ENCODE assay signal across 1 fruit fly cellular context in genomic region chr3L:3303087-3303526, dm6.
TF ChIP-seq lines count a peak whose summit lies in the region.

Gene CG14968, minus strand, starts transcription at chr3L:3303112.

TF ChIP-seq in whole organism, embryonic, 481 proteins besides CTCF, POLR2A, EP300 and RAD21 (continued from another document and continues in another):
- TF ChIP-seq HLH4C (GFP tag; IDR thresholded peaks at IDR 0.05; lab: Robert Waterston, UW; ENCODE audit: partially characterized antibody) (no peak), Atf3 (GFP tag; optimal IDR thresholded peaks at IDR 0.05; lab: Kevin White, UChicago) (peak; percentile 37), tin (GFP tag; optimal IDR thresholded peaks at IDR 0.05; lab: Kevin White, UChicago) (peak; percentile 89), NFAT (GFP tag; IDR thresholded peaks at IDR 0.05; lab: Robert Waterston, UW) (peak; percentile 96), Nf-YA (GFP tag; IDR thresholded peaks at IDR 0.05; lab: Robert Waterston, UW) (peak; percentile 92), Max (GFP tag; optimal IDR thresholded peaks at IDR 0.05; lab: Kevin White, UChicago) (peak; percentile 92), Lim3 (GFP tag; IDR thresholded peaks at IDR 0.05; lab: Robert Waterston, UW) (peak; percentile 83), NC2β (GFP tag; optimal IDR thresholded peaks at IDR 0.05; lab: Kevin White, UChicago) (no peak), tx (GFP tag; optimal IDR thresholded peaks at IDR 0.05; lab: Kevin White, UChicago) (peak; percentile 48), CG17186 (GFP tag; optimal IDR thresholded peaks at IDR 0.05; lab: Kevin White, UChicago) (no peak), CG1233 (GFP tag; optimal IDR thresholded peaks at IDR 0.05; lab: Kevin White, UChicago) (peak; percentile 92), CG13287 (GFP tag; IDR thresholded peaks at IDR 0.05; lab: Robert Waterston, UW; ENCODE audit: partially characterized antibody) (no peak), dati (GFP tag; IDR thresholded peaks at IDR 0.05; lab: Robert Waterston, UW) (peak; percentile 90), nerfin-2 (GFP tag; IDR thresholded peaks at IDR 0.05; lab: Robert Waterston, UW; ENCODE audit: partially characterized antibody) (no peak), CG11456 (GFP tag; IDR thresholded peaks at IDR 0.05; lab: Robert Waterston, UW) (peak; percentile 97), Dek (tag; optimal IDR thresholded peaks at IDR 0.05; lab: Kevin White, UChicago) (peak; percentile 93), CG8478 (optimal IDR thresholded peaks at IDR 0.05; lab: Kevin White, UChicago) (no peak), CG15011 (GFP tag; optimal IDR thresholded peaks at IDR 0.05; lab: Kevin White, UChicago) (peak; percentile 88), CG8388 (GFP tag; optimal IDR thresholded peaks at IDR 0.05; lab: Kevin White, UChicago) (peak; percentile 85), CG15269 (tag; optimal IDR thresholded peaks at IDR 0.05; lab: Kevin White, UChicago) (peak; percentile 97), CG32767 (GFP tag; IDR thresholded peaks at IDR 0.05; lab: Robert Waterston, UW) (peak; percentile 96), CG31365 (tag; optimal IDR thresholded peaks at IDR 0.05; lab: Kevin White, UChicago) (peak; percentile 73), CG11085 (GFP tag; IDR thresholded peaks at IDR 0.05; lab: Robert Waterston, UW) (peak; percentile 90), sens (GFP tag; lab: Kevin White, UChicago) (peak; percentile 97), Camta (GFP tag; optimal IDR thresholded peaks at IDR 0.05; lab: Kevin White, UChicago) (peak; percentile 85), chn (GFP tag; optimal IDR thresholded peaks at IDR 0.05; lab: Kevin White, UChicago) (peak; percentile 83), CG16813 (GFP tag; IDR thresholded peaks at IDR 0.05; lab: Robert Waterston, UW; ENCODE audit: partially characterized antibody) (no peak), CG14860 (GFP tag; IDR thresholded peaks at IDR 0.05; lab: Robert Waterston, UW; ENCODE audit: partially characterized antibody) (no peak), ci (GFP tag; IDR thresholded peaks at IDR 0.05; lab: Robert Waterston, UW) (peak; percentile 99), Dip3 (GFP tag; optimal IDR thresholded peaks at IDR 0.05; lab: Kevin White, UChicago) (peak; percentile 83), H2.0 (GFP tag; IDR thresholded peaks at IDR 0.05; lab: Robert Waterston, UW) (peak; percentile 96), bab2 (GFP tag; optimal IDR thresholded peaks at IDR 0.05; lab: Kevin White, UChicago) (peak; percentile 87), esg (GFP tag; conservative IDR thresholded peaks at IDR 0.05; lab: Robert Waterston, UW) (peak; percentile 95), CG2129 (GFP tag; IDR thresholded peaks at IDR 0.05; lab: Robert Waterston, UW; ENCODE audit: partially characterized antibody) (no peak), dimm (GFP tag; IDR thresholded peaks at IDR 0.05; lab: Robert Waterston, UW) (peak; percentile 87), bcd (GFP tag; optimal IDR thresholded peaks at IDR 0.05; lab: Kevin White, UChicago) (peak; percentile 95), danr (GFP tag; IDR thresholded peaks at IDR 0.05; lab: Robert Waterston, UW) (peak; percentile 81), CG18764 (GFP tag; optimal IDR thresholded peaks at IDR 0.05; lab: Kevin White, UChicago) (peak; percentile 87), Rx (GFP tag; IDR thresholded peaks at IDR 0.05; lab: Robert Waterston, UW) (peak; percentile 90), BtbVII (GFP tag; optimal IDR thresholded peaks at IDR 0.05; lab: Kevin White, UChicago) (peak; percentile 88), Ptx1 (GFP tag; IDR thresholded peaks at IDR 0.05; lab: Robert Waterston, UW) (peak; percentile 97), ac (GFP tag; optimal IDR thresholded peaks at IDR 0.05; lab: Kevin White, UChicago) (peak; percentile 8), CG10565 (GFP tag; optimal IDR thresholded peaks at IDR 0.05; lab: Kevin White, UChicago) (peak; percentile 62), gsb-n (tag; optimal IDR thresholded peaks at IDR 0.05; lab: Kevin White, UChicago) (peak; percentile 74), jumu (GFP tag; optimal IDR thresholded peaks at IDR 0.05; lab: Kevin White, UChicago) (peak; percentile 66), CG2712 (tag; optimal IDR thresholded peaks at IDR 0.05; lab: Kevin White, UChicago) (peak; percentile 87), YL-1 (GFP tag; optimal IDR thresholded peaks at IDR 0.05; lab: Kevin White, UChicago) (peak; percentile 41), CG2889 (GFP tag; IDR thresholded peaks at IDR 0.05; lab: Robert Waterston, UW) (peak; percentile 93), CG10366 (GFP tag; IDR thresholded peaks at IDR 0.05; lab: Robert Waterston, UW) (peak; percentile 97), CG6654 (GFP tag; optimal IDR thresholded peaks at IDR 0.05; lab: Kevin White, UChicago) (peak; percentile 74), stwl (tag; optimal IDR thresholded peaks at IDR 0.05; lab: Kevin White, UChicago) (no peak), PHDP (tag; optimal IDR thresholded peaks at IDR 0.05; lab: Kevin White, UChicago) (peak; percentile 97), kni (GFP tag; optimal IDR thresholded peaks at IDR 0.05; lab: Kevin White, UChicago) (peak; percentile 30), CG15696 (tag; optimal IDR thresholded peaks at IDR 0.05; lab: Kevin White, UChicago) (peak; percentile 71), Ravus (GFP tag; IDR thresholded peaks at IDR 0.05; lab: Robert Waterston, UW) (peak; percentile 86), schlank (tag; optimal IDR thresholded peaks at IDR 0.05; lab: Kevin White, UChicago) (peak; percentile 70), Drgx (GFP tag; IDR thresholded peaks at IDR 0.05; lab: Robert Waterston, UW) (peak; percentile 95), CG3838 (GFP tag; optimal IDR thresholded peaks at IDR 0.05; lab: Kevin White, UChicago) (peak; percentile 66), ken (GFP tag; IDR thresholded peaks at IDR 0.05; lab: Robert Waterston, UW) (peak; percentile 94), insv (GFP tag; optimal IDR thresholded peaks at IDR 0.05; lab: Kevin White, UChicago) (peak in 1 of 2 experiments; percentile 33), HHEX (GFP tag; optimal IDR thresholded peaks at IDR 0.05; lab: Kevin White, UChicago) (peak; percentile 94), tup (GFP tag; optimal IDR thresholded peaks at IDR 0.05; lab: Kevin White, UChicago) (peak; percentile 87), vvl (GFP tag; IDR thresholded peaks at IDR 0.05; lab: Robert Waterston, UW) (peak; percentile 99), hbn (GFP tag; IDR thresholded peaks at IDR 0.05; lab: Robert Waterston, UW; ENCODE audit: partially characterized antibody) (no peak), p53 (GFP tag; optimal IDR thresholded peaks at IDR 0.05; lab: Kevin White, UChicago) (no peak), corto (GFP tag; optimal IDR thresholded peaks at IDR 0.05; lab: Kevin White, UChicago) (peak; percentile 91), scrt (GFP tag; optimal IDR thresholded peaks at IDR 0.05; lab: Kevin White, UChicago) (peak; percentile 90), usp (GFP tag; optimal IDR thresholded peaks at IDR 0.05; lab: Kevin White, UChicago) (no peak), trem (tag; optimal IDR thresholded peaks at IDR 0.05; lab: Kevin White, UChicago) (peak; percentile 50), CG10267 (tag; optimal IDR thresholded peaks at IDR 0.05; lab: Kevin White, UChicago) (peak; percentile 84), Trl (optimal IDR thresholded peaks at IDR 0.05; lab: Kevin White, UChicago) (no peak), Trl (GFP tag; optimal IDR thresholded peaks at IDR 0.05; lab: Kevin White, UChicago) (peak; percentile 65), CG4854 (GFP tag; optimal IDR thresholded peaks at IDR 0.05; lab: Kevin White, UChicago) (peak; percentile 90), psq (GFP tag; optimal IDR thresholded peaks at IDR 0.05; lab: Kevin White, UChicago) (peak; percentile 76), ash1 (GFP tag; optimal IDR thresholded peaks at IDR 0.05; lab: Kevin White, UChicago) (peak; percentile 72), CG34422 (GFP tag; IDR thresholded peaks at IDR 0.05; lab: Robert Waterston, UW) (peak; percentile 97), CG5180 (GFP tag; optimal IDR thresholded peaks at IDR 0.05; lab: Kevin White, UChicago) (peak; percentile 80), shn (GFP tag; optimal IDR thresholded peaks at IDR 0.05; lab: Kevin White, UChicago) (peak; percentile 48), Blimp-1 (GFP tag; optimal IDR thresholded peaks at IDR 0.05; lab: Kevin White, UChicago) (peak; percentile 95), CG15479 (GFP tag; optimal IDR thresholded peaks at IDR 0.05; lab: Kevin White, UChicago) (no peak), CG12659 (GFP tag; optimal IDR thresholded peaks at IDR 0.05; lab: Kevin White, UChicago) (peak; percentile 95), CG31224 (GFP tag; IDR thresholded peaks at IDR 0.05; lab: Robert Waterston, UW) (peak; percentile 93), Atf-2 (GFP tag; optimal IDR thresholded peaks at IDR 0.05; lab: Kevin White, UChicago) (peak; percentile 57), pzg (GFP tag; optimal IDR thresholded peaks at IDR 0.05; lab: Kevin White, UChicago) (no peak), Kr (GFP tag; optimal IDR thresholded peaks at IDR 0.05; lab: Kevin White, UChicago) (no peak), CG32772 (GFP tag; IDR thresholded peaks at IDR 0.05; lab: Robert Waterston, UW) (peak; percentile 95), CG18599 (GFP tag; optimal IDR thresholded peaks at IDR 0.05; lab: Kevin White, UChicago) (peak; percentile 97), zfh1 (GFP tag; IDR thresholded peaks at IDR 0.05; lab: Robert Waterston, UW) (peak; percentile 98), lab (GFP tag; optimal IDR thresholded peaks at IDR 0.05; lab: Kevin White, UChicago) (peak; percentile 98), mirr (GFP tag; optimal IDR thresholded peaks at IDR 0.05; lab: Kevin White, UChicago) (peak; percentile 9), Hand (GFP tag; optimal IDR thresholded peaks at IDR 0.05; lab: Kevin White, UChicago) (peak; percentile 86), CG11695 (GFP tag; IDR thresholded peaks at IDR 0.05; lab: Robert Waterston, UW) (peak; percentile 96), repo (GFP tag; optimal IDR thresholded peaks at IDR 0.05; lab: Kevin White, UChicago) (peak; percentile 76), CG18619 (GFP tag; optimal IDR thresholded peaks at IDR 0.05; lab: Kevin White, UChicago) (peak; percentile 91), CG32532 (GFP tag; IDR thresholded peaks at IDR 0.05; lab: Robert Waterston, UW) (peak; percentile 98), az2 (GFP tag; optimal IDR thresholded peaks at IDR 0.05; lab: Kevin White, UChicago) (peak; percentile 92), lola (GFP tag; optimal IDR thresholded peaks at IDR 0.05; lab: Kevin White, UChicago) (peak in 1 of 3 experiments; percentile 86), ERR (GFP tag; optimal IDR thresholded peaks at IDR 0.05; lab: Kevin White, UChicago) (peak; percentile 73), CG17612 (GFP tag; IDR thresholded peaks at IDR 0.05; lab: Robert Waterston, UW) (peak; percentile 87), NC2α (GFP tag; optimal IDR thresholded peaks at IDR 0.05; lab: Kevin White, UChicago) (peak; percentile 13), CG6689 (GFP tag; IDR thresholded peaks at IDR 0.05; lab: Robert Waterston, UW) (peak; percentile 93), hth (optimal IDR thresholded peaks at IDR 0.05; lab: Kevin White, UChicago) (no peak), ranshi (GFP tag; IDR thresholded peaks at IDR 0.05; lab: Robert Waterston, UW) (peak; percentile 97), HLH54F (GFP tag; optimal IDR thresholded peaks at IDR 0.05; lab: Kevin White, UChicago) (peak; percentile 77), crol (GFP tag; IDR thresholded peaks at IDR 0.05; lab: Robert Waterston, UW) (peak; percentile 70), CG10462 (GFP tag; optimal IDR thresholded peaks at IDR 0.05; lab: Kevin White, UChicago) (peak; percentile 85), CG4820 (GFP tag; optimal IDR thresholded peaks at IDR 0.05; lab: Kevin White, UChicago) (peak; percentile 85), CG6254 (GFP tag; optimal IDR thresholded peaks at IDR 0.05; lab: Kevin White, UChicago) (peak; percentile 81), CG10979 (tag; optimal IDR thresholded peaks at IDR 0.05; lab: Kevin White, UChicago) (peak; percentile 88), CG5953 (GFP tag; IDR thresholded peaks at IDR 0.05; lab: Robert Waterston, UW) (peak; percentile 91), dpn (GFP tag; optimal IDR thresholded peaks at IDR 0.05; lab: Kevin White, UChicago) (peak; percentile 87 to 94), Dad (GFP tag; optimal IDR thresholded peaks at IDR 0.05; lab: Kevin White, UChicago) (peak; percentile 86), CG4328 (GFP tag; optimal IDR thresholded peaks at IDR 0.05; lab: Kevin White, UChicago) (peak; percentile 57), toy (GFP tag; IDR thresholded peaks at IDR 0.05; lab: Robert Waterston, UW) (peak; percentile 90), eve (GFP tag; optimal IDR thresholded peaks at IDR 0.05; lab: Kevin White, UChicago) (peak in 1 of 2 experiments; percentile 86), sqz (GFP tag; optimal IDR thresholded peaks at IDR 0.05; lab: Kevin White, UChicago) (peak; percentile 70), CG11398 (GFP tag; optimal IDR thresholded peaks at IDR 0.05; lab: Kevin White, UChicago) (peak; percentile 52), CG6791 (GFP tag; IDR thresholded peaks at IDR 0.05; lab: Robert Waterston, UW; ENCODE audit: partially characterized antibody) (no peak), HLHmδ (GFP tag; optimal IDR thresholded peaks at IDR 0.05; lab: Kevin White, UChicago) (no peak), CG4404 (GFP tag; IDR thresholded peaks at IDR 0.05; lab: Robert Waterston, UW) (peak; percentile 80), CG10959 (GFP tag; IDR thresholded peaks at IDR 0.05; lab: Robert Waterston, UW) (peak; percentile 78), pros (GFP tag; optimal IDR thresholded peaks at IDR 0.05; lab: Kevin White, UChicago) (no peak), nerfin-1 (tag; optimal IDR thresholded peaks at IDR 0.05; lab: Kevin White, UChicago) (peak; percentile 82), CG1792 (GFP tag; optimal IDR thresholded peaks at IDR 0.05; lab: Kevin White, UChicago) (peak; percentile 76), run (tag; optimal IDR thresholded peaks at IDR 0.05; lab: Kevin White, UChicago) (peak; percentile 72), CG14014 (GFP tag; IDR thresholded peaks at IDR 0.05; lab: Robert Waterston, UW) (peak; percentile 97), TFAM (GFP tag; optimal IDR thresholded peaks at IDR 0.05; lab: Kevin White, UChicago) (peak; percentile 74), phol (tag; optimal IDR thresholded peaks at IDR 0.05; lab: Kevin White, UChicago) (peak; percentile 93), wor (GFP tag; IDR thresholded peaks at IDR 0.05; lab: Robert Waterston, UW) (peak; percentile 87), CG1603 (tag; optimal IDR thresholded peaks at IDR 0.05; lab: Kevin White, UChicago) (peak; percentile 36), Sin3A (optimal IDR thresholded peaks at IDR 0.05; lab: Kevin White, UChicago) (no peak), CG1832 (GFP tag; optimal IDR thresholded peaks at IDR 0.05; lab: Kevin White, UChicago) (no peak), Poxn (GFP tag; IDR thresholded peaks at IDR 0.05; lab: Robert Waterston, UW) (peak; percentile 81)
